Worm (Caenorhabditis elegans): ENCODE results near the gene T28A11.3.

The T28A11.3 gene

ce11 chrV:3316108-3316507, 41.0 kb downstream of the T28A11.3 start, which contains the start of gene F35F10.1:
Gene F35F10.1, plus strand, starts transcription at chrV:3316307.
- TF ChIP-seq hlh-26 (GFP tag; conservative IDR thresholded peaks at IDR 0.05) (no peak), bed-1 (GFP tag; IDR thresholded peaks at IDR 0.05) (0 out of 2 replicates have a peak, but pooled peaks have one; percentile 84), madf-3 (GFP tag; IDR thresholded peaks at IDR 0.05) (0 out of 2 replicates have a peak, but pooled peaks have one; percentile 50)

DNA sequence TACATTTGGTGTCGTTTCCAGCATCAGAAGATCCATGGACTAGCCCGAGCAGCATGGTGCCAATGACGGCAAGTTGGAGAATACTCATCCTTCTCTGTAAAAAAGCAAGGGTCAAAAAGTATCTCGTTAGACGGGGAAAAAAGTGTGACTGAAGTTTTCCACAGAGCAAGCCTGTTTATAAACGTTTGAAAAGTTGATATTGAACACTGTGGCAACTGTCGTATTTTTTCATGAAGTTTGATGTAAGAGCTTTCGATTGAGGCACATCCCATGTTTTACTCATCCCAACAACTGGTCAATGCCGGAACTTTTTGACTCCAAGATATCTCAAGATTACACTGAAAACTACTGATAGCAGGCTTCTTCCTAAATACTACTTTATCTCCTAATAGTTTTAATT, 43.8 kb downstream of the T28A11.3 start, which contains the start of gene F35F10.13:
Gene F35F10.13 (minus strand): TSS at position 101 of the 400 bp plus-strand sequence.
- TF ChIP-seq ztf-28 (GFP tag; IDR thresholded peaks at IDR 0.05) (no peak), somi-1 (GFP tag; optimal IDR thresholded peaks at IDR 0.05) (no peak), F39B2.1 (GFP tag; IDR thresholded peaks at IDR 0.05) (no peak), unc-130 (GFP tag; optimal IDR thresholded peaks at IDR 0.05) (no peak), B0336.3 (GFP tag; IDR thresholded peaks at IDR 0.05) (no peak), lsl-1 (GFP tag; optimal IDR thresholded peaks at IDR 0.05) (no peak), F57C9.4 (tag; optimal IDR thresholded peaks at IDR 0.05) (no peak), madf-6 (GFP tag; IDR thresholded peaks at IDR 0.05) (no peak), mes-4 (tag; optimal IDR thresholded peaks at IDR 0.05) (no peak), nhr-80 (tag; optimal IDR thresholded peaks at IDR 0.05) (no peak), ztf-22 (GFP tag; optimal IDR thresholded peaks at IDR 0.05) (no peak), snpc-1.1 (tag; optimal IDR thresholded peaks at IDR 0.05; ENCODE audit: insufficient read depth) (no peak)

ce11 chrV:3320005-3320404, 44.9 kb downstream of the T28A11.3 start, which contains the start of gene F35F10.14:
Gene F35F10.14, minus strand, starts transcription at chrV:3320105.
- TF ChIP-seq ztf-28 (GFP tag; IDR thresholded peaks at IDR 0.05) = 0 out of 2 replicates have a peak, but pooled peaks have one; percentile 26
- TF ChIP-seq hmg-1.2 (GFP tag; IDR thresholded peaks at IDR 0.05) = no peak

DNA sequence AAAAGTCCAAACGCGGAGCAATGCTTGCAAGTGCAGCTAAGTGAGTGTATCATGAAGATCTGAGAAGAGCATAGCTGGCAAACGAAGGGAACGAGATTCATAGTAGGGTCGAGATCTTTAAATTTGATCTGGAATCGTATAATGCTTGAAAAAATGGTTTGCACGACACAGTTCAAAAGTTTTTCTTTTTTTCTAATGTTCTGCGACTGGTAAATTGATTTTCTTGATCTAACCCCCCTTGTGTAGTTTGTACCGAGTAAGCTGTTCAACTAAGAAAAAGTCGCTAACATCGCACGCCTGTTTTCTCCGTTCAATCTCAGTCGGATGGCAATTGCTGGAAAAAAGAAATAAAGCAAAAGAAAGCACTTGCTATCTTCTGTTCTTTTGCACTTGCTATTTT, 45.3 kb downstream of the T28A11.3 start, which contains the start of gene C17B7.14:
Gene C17B7.14 (minus strand): TSS at position 101 of the 400 bp plus-strand sequence.
- TF ChIP-seq Y53F4B.3 (GFP tag; IDR thresholded peaks at IDR 0.05) = no peak
- no peak for TF ChIP-seq lsy-27 (tag; optimal IDR thresholded peaks at IDR 0.05; ENCODE audit: borderline replicate concordance, insufficient read depth)
- no peak for TF ChIP-seq hsf-1 (GFP tag; IDR thresholded peaks at IDR 0.05)
- no peak for TF ChIP-seq him-1 (tag; optimal IDR thresholded peaks at IDR 0.05)
- no peak for TF ChIP-seq hrde-1 (tag; optimal IDR thresholded peaks at IDR 0.05; ENCODE audit: borderline replicate concordance)

DNA sequence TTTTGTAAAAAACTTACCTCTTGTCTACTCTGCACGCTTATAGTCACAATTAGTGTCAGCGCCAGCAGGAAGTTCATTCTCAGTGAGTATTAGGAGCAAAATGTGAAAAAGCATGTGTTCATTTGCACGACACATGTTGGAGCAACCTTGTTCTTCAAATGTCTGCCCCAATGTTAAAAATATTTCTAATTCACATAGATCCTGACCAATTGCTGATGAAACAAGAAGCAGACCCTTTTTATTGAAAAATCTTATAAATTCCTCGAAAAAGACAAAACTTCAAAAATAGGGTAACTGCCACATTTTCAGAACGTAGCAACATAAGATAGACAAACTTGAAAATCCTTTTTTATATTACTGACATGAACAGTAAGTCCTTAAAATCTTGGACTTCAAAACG, 49.0 kb downstream of the T28A11.3 start, which contains the start of gene C17B7.8:
Gene C17B7.8 (minus strand): TSS at position 101 of the 400 bp plus-strand sequence.
- TF ChIP-seq nfya-2 (GFP tag; IDR thresholded peaks at IDR 0.05) (no peak), F57A8.1 (GFP tag; optimal IDR thresholded peaks at IDR 0.05) (no peak), F22D6.2 (tag; optimal IDR thresholded peaks at IDR 0.05) (no peak), snpc-4 (GFP tag; optimal IDR thresholded peaks at IDR 0.05) (no peak), snpc-4 (tag; optimal IDR thresholded peaks at IDR 0.05) (no peak), snpc-1.3 (tag; optimal IDR thresholded peaks at IDR 0.05; ENCODE audit: insufficient read depth) (no peak), K11D2.4 (GFP tag; IDR thresholded peaks at IDR 0.05) (no peak), sptf-2 (GFP tag; optimal IDR thresholded peaks at IDR 0.05) (no peak)

All from whole organism, young adult.